Fruit fly (Drosophila melanogaster): ENCODE measurements around the gene Sh.

The Sh gene

dm6 chrX:18101098-18101711 lies 38.2 kb upstream of the Sh start, which contains the start of gene Mvb12 (continued):
- no peak for TF ChIP-seq CG2199 (GFP tag; IDR thresholded peaks at IDR 0.05)
- TF ChIP-seq dmrt99B (tag; optimal IDR thresholded peaks at IDR 0.05): no peak
- 0 out of 2 replicates have a peak, but pooled peaks have one; percentile 46 for TF ChIP-seq nerfin-2 (GFP tag; IDR thresholded peaks at IDR 0.05; ENCODE audit: partially characterized antibody)
- no peak for TF ChIP-seq CG18764 (GFP tag; optimal IDR thresholded peaks at IDR 0.05)
- no peak for TF ChIP-seq CG4854 (GFP tag; optimal IDR thresholded peaks at IDR 0.05)
- peak; percentile 27; the same call in 1 of the 2 replicates for TF ChIP-seq vvl (GFP tag; IDR thresholded peaks at IDR 0.05)
- TF ChIP-seq Nf-YC (tag; optimal IDR thresholded peaks at IDR 0.05): no peak
- peak; percentile 27 for TF ChIP-seq CG1529 (GFP tag; optimal IDR thresholded peaks at IDR 0.05)
- peak; percentile 41; the same call in 1 of the 2 replicates for TF ChIP-seq slbo (GFP tag; IDR thresholded peaks at IDR 0.05)
- peak; percentile 48; the same call in 1 of the 2 replicates for TF ChIP-seq chm (GFP tag; IDR thresholded peaks at IDR 0.05)
- TF ChIP-seq CG17186 (GFP tag; optimal IDR thresholded peaks at IDR 0.05): peak; percentile 4
- no peak for TF ChIP-seq bcd (GFP tag; optimal IDR thresholded peaks at IDR 0.05)
- TF ChIP-seq ac (GFP tag; optimal IDR thresholded peaks at IDR 0.05): no peak
- no peak for TF ChIP-seq psq (GFP tag; optimal IDR thresholded peaks at IDR 0.05)
- TF ChIP-seq CG18262 (tag; optimal IDR thresholded peaks at IDR 0.05): peak; percentile 16
- TF ChIP-seq row (GFP tag; IDR thresholded peaks at IDR 0.05): peak; percentile 58
- peak; percentile 45 for TF ChIP-seq CG15601 (tag; optimal IDR thresholded peaks at IDR 0.05)
- peak; percentile 24 for TF ChIP-seq pzg (GFP tag; optimal IDR thresholded peaks at IDR 0.05)
- no peak for TF ChIP-seq ewg (GFP tag; optimal IDR thresholded peaks at IDR 0.05)
- TF ChIP-seq shn (GFP tag; optimal IDR thresholded peaks at IDR 0.05): no peak
- TF ChIP-seq CG4707 (GFP tag; optimal IDR thresholded peaks at IDR 0.05): peak; percentile 26
- TF ChIP-seq Opbp (GFP tag; IDR thresholded peaks at IDR 0.05; ENCODE audit: partially characterized antibody): peak; percentile 78
- no peak for TF ChIP-seq CG7928 (GFP tag; optimal IDR thresholded peaks at IDR 0.05)
- no peak for TF ChIP-seq CG10366 (GFP tag; IDR thresholded peaks at IDR 0.05)
- no peak for TF ChIP-seq ash1 (GFP tag; optimal IDR thresholded peaks at IDR 0.05)
- TF ChIP-seq CoRest (tag; optimal IDR thresholded peaks at IDR 0.05): peak; percentile 13
- peak; percentile 4 for TF ChIP-seq Xbp1 (GFP tag; optimal IDR thresholded peaks at IDR 0.05)
- peak; percentile 48 for TF ChIP-seq CG1603 (tag; optimal IDR thresholded peaks at IDR 0.05)
- TF ChIP-seq ci (GFP tag; IDR thresholded peaks at IDR 0.05): peak; percentile 60; the same call in 2 of the 3 replicates
- no peak for TF ChIP-seq Rx (GFP tag; IDR thresholded peaks at IDR 0.05)
- peak; percentile 39 for TF ChIP-seq CG3407 (GFP tag; optimal IDR thresholded peaks at IDR 0.05)
- TF ChIP-seq slp2 (GFP tag; optimal IDR thresholded peaks at IDR 0.05): no peak
- TF ChIP-seq CG1024 (GFP tag; IDR thresholded peaks at IDR 0.05): no peak
- peak; percentile 72 for TF ChIP-seq sens-2 (GFP tag; IDR thresholded peaks at IDR 0.05)
- peak; percentile 53 for TF ChIP-seq Sry-δ (GFP tag; optimal IDR thresholded peaks at IDR 0.05)
- no peak for TF ChIP-seq gro (GFP tag; optimal IDR thresholded peaks at IDR 0.05)
- peak; percentile 17 for TF ChIP-seq Spps (tag; optimal IDR thresholded peaks at IDR 0.05)
- TF ChIP-seq Atf3 (GFP tag; optimal IDR thresholded peaks at IDR 0.05): no peak
- TF ChIP-seq Scr (GFP tag; IDR thresholded peaks at IDR 0.05; ENCODE audit: partially characterized antibody): peak; percentile 38
- no peak for TF ChIP-seq fru (optimal IDR thresholded peaks at IDR 0.05)
- TF ChIP-seq amos (GFP tag; IDR thresholded peaks at IDR 0.05; ENCODE audit: partially characterized antibody): peak; percentile 73
- TF ChIP-seq CG3163 (GFP tag; optimal IDR thresholded peaks at IDR 0.05): no peak
- peak; percentile 5 for TF ChIP-seq CG17359 (tag; optimal IDR thresholded peaks at IDR 0.05)
- TF ChIP-seq CG7963 (GFP tag; IDR thresholded peaks at IDR 0.05; ENCODE audit: partially characterized antibody): 0 out of 3 replicates have a peak, but pooled peaks have one; percentile 40
- TF ChIP-seq Jarid2 (GFP tag; optimal IDR thresholded peaks at IDR 0.05): peak; percentile 62
- TF ChIP-seq CG10267 (tag; optimal IDR thresholded peaks at IDR 0.05): peak; percentile 7
- TF ChIP-seq insv (GFP tag; optimal IDR thresholded peaks at IDR 0.05): no peak
- peak; percentile 77 for TF ChIP-seq sens (GFP tag)
- TF ChIP-seq ssp (GFP tag; IDR thresholded peaks at IDR 0.05): no peak
- TF ChIP-seq pros (GFP tag; optimal IDR thresholded peaks at IDR 0.05): no peak

All from whole organism, embryonic.